Worm (Caenorhabditis elegans): ENCODE data around the gene sqt-3.

ce11 chrV:12361644-12362043 lies 9.1 kb downstream of the sqt-3 start, which contains the start of gene fipr-1:
- TF ChIP-seq ztf-29 (GFP tag; IDR thresholded peaks at IDR 0.05) (no peak), T22C8.4 (GFP tag; IDR thresholded peaks at IDR 0.05) (no peak), tab-1 (GFP tag; IDR thresholded peaks at IDR 0.05) (no peak)

Measured in whole organism, midembryonic.